Fruit fly (Drosophila melanogaster) whole organism, embryonic: ENCODE measurements around the gene sky.

ENCODE experiments used
- Antp ChIP-seq: fragments of 200-800 bp; sonication (Bioruptor generic); optimal IDR thresholded peaks from 3 replicates; lab custom pipeline; 2016; ENCODE audit warnings: missing biosample characterization, missing genetic modification characterization
- Atf-2 ChIP-seq: fragments of 200-800 bp; sonication (Bioruptor generic); optimal IDR thresholded peaks from 2 replicates; lab custom pipeline; 2016; ENCODE audit warnings: missing biosample characterization, missing genetic modification characterization
- B-H1 ChIP-seq: fragments of 200-800 bp; sonication (Bioruptor generic); IDR thresholded peaks from 3 replicates; pipeline ENCODE4 v1.3.6; 2022; ENCODE audit warnings: missing biosample characterization, missing genetic modification characterization
- BEAF-32 ChIP-seq: fragments of 200-800 bp; sonication (Bioruptor generic); optimal IDR thresholded peaks from 3 replicates; lab custom pipeline; 2017; ENCODE audit warnings: missing biosample characterization, missing genetic modification characterization, mild to moderate bottlenecking, moderate library complexity, missing genetic modification reagents
- Bdp1 ChIP-seq: fragments of 200-800 bp; sonication (Bioruptor generic); optimal IDR thresholded peaks from 3 replicates; lab custom pipeline; 2016; ENCODE audit warnings: missing biosample characterization, missing genetic modification characterization
- CG10321 ChIP-seq: fragments of 200-800 bp; sonication (Bioruptor generic); IDR thresholded peaks from 2 replicates; pipeline ENCODE4 v1.3.6; 2022; ENCODE audit warnings: missing biosample characterization, missing genetic modification characterization
- CG10565 ChIP-seq: fragments of 200-800 bp; sonication (Bioruptor generic); optimal IDR thresholded peaks from 3 replicates; lab custom pipeline; 2016; ENCODE audit warnings: missing biosample characterization, mild to moderate bottlenecking, missing genetic modification characterization
- CG11247 ChIP-seq: fragments of 200-800 bp; sonication (Bioruptor generic); IDR thresholded peaks from 2 replicates; pipeline ENCODE4 v1.3.6; 2022; ENCODE audit warnings: missing biosample characterization, missing genetic modification characterization
- CG13287 ChIP-seq: fragments of 200-800 bp; sonication (Bioruptor generic); IDR thresholded peaks from 2 replicates; pipeline ENCODE4 v1.3.6; 2022; ENCODE audit warnings: missing biosample characterization, missing genetic modification characterization; ENCODE audit not compliant: partially characterized antibody
- CG13894 ChIP-seq: fragments of 200-800 bp; sonication (Bioruptor generic); optimal IDR thresholded peaks from 3 replicates; lab custom pipeline; 2018; ENCODE audit warnings: missing biosample characterization, mild to moderate bottlenecking, missing genetic modification characterization, moderate library complexity
- CG2202 ChIP-seq: fragments of 200-800 bp; sonication (Bioruptor generic); optimal IDR thresholded peaks from 2 replicates; lab custom pipeline; 2018; ENCODE audit warnings: missing biosample characterization, mild to moderate bottlenecking, missing genetic modification characterization
- CG3163 ChIP-seq: fragments of 200-800 bp; sonication (Bioruptor generic); optimal IDR thresholded peaks from 3 replicates; lab custom pipeline; 2016; ENCODE audit warnings: missing biosample characterization, missing genetic modification characterization
- CG32532 ChIP-seq: fragments of 200-800 bp; sonication (Bioruptor generic); IDR thresholded peaks from 2 replicates; pipeline ENCODE4 v1.3.6; 2022; ENCODE audit warnings: missing biosample characterization, missing genetic modification characterization
- CG5953 ChIP-seq: fragments of 200-800 bp; sonication (Bioruptor generic); IDR thresholded peaks from 2 replicates; pipeline ENCODE4 v1.3.6; 2022; ENCODE audit warnings: missing biosample characterization, missing genetic modification characterization
- CG6765 ChIP-seq: fragments of 200-800 bp; sonication (Bioruptor generic); optimal IDR thresholded peaks from 3 replicates; lab custom pipeline; 2017; ENCODE audit warnings: missing biosample characterization, mild to moderate bottlenecking, missing genetic modification characterization
- CG8290 ChIP-seq, 3 experiments: fragments of 200-800 bp; sonication (Bioruptor generic); optimal IDR thresholded peaks; 2 replicates each; lab custom pipeline; 2016 to 2019; ENCODE audit warnings: missing biosample characterization in 3 of 3, missing genetic modification characterization in 3 of 3, mild to moderate bottlenecking in 2 of 3, moderate library complexity in 1 of 3
- CG8359 ChIP-seq: fragments of 200-800 bp; sonication (Bioruptor generic); optimal IDR thresholded peaks from 2 replicates; lab custom pipeline; 2017; ENCODE audit warnings: missing biosample characterization, mild to moderate bottlenecking, missing genetic modification characterization, borderline replicate concordance
- CG9215 ChIP-seq: fragments of 200-800 bp; sonication (Bioruptor generic); IDR thresholded peaks from 2 replicates; pipeline ENCODE4 v1.3.6; 2022; ENCODE audit warnings: missing biosample characterization, missing genetic modification characterization
- CrebB ChIP-seq: fragments of 200-800 bp; sonication (Bioruptor generic); optimal IDR thresholded peaks from 3 replicates; lab custom pipeline; 2018; ENCODE audit warnings: missing biosample characterization, mild to moderate bottlenecking, missing genetic modification characterization
- Dip2 ChIP-seq: fragments of 200-800 bp; sonication (Bioruptor generic); IDR thresholded peaks from 2 replicates; pipeline ENCODE4 v1.3.6; 2022; ENCODE audit warnings: missing biosample characterization, missing genetic modification characterization
- Doc3 ChIP-seq: fragments of 200-800 bp; sonication (Bioruptor generic); IDR thresholded peaks from 3 replicates; pipeline ENCODE4 v1.3.6; 2022; ENCODE audit warnings: missing biosample characterization, missing genetic modification characterization; ENCODE audit not compliant: partially characterized antibody
- Dref ChIP-seq: fragments of 200-800 bp; sonication (Bioruptor generic); IDR thresholded peaks from 2 replicates; pipeline ENCODE4 v1.3.6; 2022; ENCODE audit warnings: missing biosample characterization, missing genetic modification characterization
- Hr39 ChIP-seq: fragments of >200 bp; optimal IDR thresholded peaks from 2 replicates; lab custom pipeline; 2017
- Lhr ChIP-seq: fragments of 200-800 bp; sonication (Bioruptor generic); optimal IDR thresholded peaks from 3 replicates; lab custom pipeline; 2017; ENCODE audit warnings: mild to moderate bottlenecking, missing biosample characterization, missing genetic modification reagents, missing genetic modification characterization
- MTF-1 ChIP-seq: fragments of 200-800 bp; sonication (Bioruptor generic); optimal IDR thresholded peaks from 2 replicates; lab custom pipeline; 2018; ENCODE audit warnings: missing biosample characterization, mild to moderate bottlenecking, missing genetic modification characterization, borderline replicate concordance
- Med ChIP-seq: fragments of 200-800 bp; sonication (Bioruptor generic); peaks from one replicate; lab custom pipeline; 2016; ENCODE audit warnings: missing biosample characterization, missing genetic modification characterization, mild to moderate bottlenecking, inconsistent platforms, moderate library complexity
- Neu2 ChIP-seq: fragments of 200-800 bp; sonication (Bioruptor generic); optimal IDR thresholded peaks from 3 replicates; lab custom pipeline; 2016; ENCODE audit warnings: missing biosample characterization, missing genetic modification characterization, borderline replicate concordance
- Trl ChIP-seq, 3 experiments: fragments of >200 bp in 2 of 3; fragments of 200-800 bp in 1 of 3; sonication (Bioruptor generic) in 1 of 3; optimal IDR thresholded peaks; 2 replicates in 1 of 3; 3 replicates in 2 of 3; lab custom pipeline; 2016 to 2017; ENCODE audit warnings: missing biosample characterization in 1 of 3, missing genetic modification characterization in 1 of 3
- ash1 ChIP-seq: fragments of 200-800 bp; sonication (Bioruptor generic); optimal IDR thresholded peaks from 2 replicates; lab custom pipeline; 2018; ENCODE audit warnings: missing biosample characterization, mild to moderate bottlenecking, missing genetic modification characterization
- bbx ChIP-seq: fragments of 200-800 bp; sonication (Bioruptor generic); IDR thresholded peaks from 2 replicates; pipeline ENCODE4 v1.3.6; 2022; ENCODE audit warnings: missing biosample characterization, missing genetic modification characterization; ENCODE audit not compliant: partially characterized antibody
- bigmax ChIP-seq: fragments of 200-800 bp; sonication (Bioruptor generic); optimal IDR thresholded peaks from 2 replicates; lab custom pipeline; 2018; ENCODE audit warnings: missing biosample characterization, mild to moderate bottlenecking, missing genetic modification characterization
- cad ChIP-seq: fragments of >200 bp; optimal IDR thresholded peaks from 2 replicates; lab custom pipeline; 2017; ENCODE audit warnings: missing biosample characterization, missing genetic modification characterization
- cato ChIP-seq: fragments of 200-800 bp; sonication (Bioruptor generic); optimal IDR thresholded peaks from 2 replicates; lab custom pipeline; 2016; ENCODE audit warnings: missing biosample characterization, missing genetic modification characterization, borderline replicate concordance
- chinmo ChIP-seq: fragments of 200-800 bp; sonication (Bioruptor generic); IDR thresholded peaks from 4 replicates; pipeline ENCODE4 v1.3.6; 2022; ENCODE audit warnings: missing biosample characterization, missing genetic modification characterization; ENCODE audit not compliant: partially characterized antibody
- chn ChIP-seq: fragments of 200-800 bp; sonication (Bioruptor generic); optimal IDR thresholded peaks from 2 replicates; lab custom pipeline; 2016; ENCODE audit warnings: missing biosample characterization, missing genetic modification characterization
- dm ChIP-seq: fragments of 200-800 bp; sonication (Bioruptor generic); optimal IDR thresholded peaks from 3 replicates; lab custom pipeline; 2016; ENCODE audit warnings: missing biosample characterization, missing genetic modification characterization
- eve ChIP-seq, 2 experiments: fragments of >200 bp; optimal IDR thresholded peaks; 2 replicates each; lab custom pipeline; 2017; ENCODE audit warnings: missing biosample characterization in 2 of 2, missing genetic modification characterization in 2 of 2
- grn ChIP-seq: fragments of 200-800 bp; sonication (Bioruptor generic); optimal IDR thresholded peaks from 3 replicates; lab custom pipeline; 2017; ENCODE audit warnings: missing biosample characterization, missing genetic modification characterization
- gt ChIP-seq: fragments of 200-800 bp; sonication (Bioruptor generic); IDR thresholded peaks from 2 replicates; pipeline ENCODE4 v1.3.6; 2022; ENCODE audit warnings: missing biosample characterization, missing genetic modification characterization
- hbn ChIP-seq: fragments of 200-800 bp; sonication (Bioruptor generic); IDR thresholded peaks from 2 replicates; pipeline ENCODE4 v1.3.6; 2022; ENCODE audit warnings: missing biosample characterization, missing genetic modification characterization; ENCODE audit not compliant: partially characterized antibody
- otp ChIP-seq: fragments of 200-800 bp; sonication (Bioruptor generic); IDR thresholded peaks from 3 replicates; pipeline ENCODE4, ENCODE4 v1.3.6; 2022; ENCODE audit warnings: missing biosample characterization, missing genetic modification characterization
- pb ChIP-seq: fragments of 200-800 bp; sonication (Bioruptor generic); optimal IDR thresholded peaks from 3 replicates; lab custom pipeline; 2016; ENCODE audit warnings: missing biosample characterization, missing genetic modification characterization
- run ChIP-seq: fragments of 200-800 bp; sonication (Bioruptor generic); optimal IDR thresholded peaks from 3 replicates; lab custom pipeline; 2018; ENCODE audit warnings: missing biosample characterization, mild to moderate bottlenecking, missing genetic modification characterization
- sd ChIP-seq: fragments of 200-800 bp; sonication (Bioruptor generic); optimal IDR thresholded peaks from 3 replicates; lab custom pipeline; 2018; ENCODE audit warnings: missing biosample characterization, mild to moderate bottlenecking, missing genetic modification characterization, moderate library complexity
- sna ChIP-seq: fragments of 200-800 bp; sonication (Bioruptor generic); IDR thresholded peaks from 2 replicates; pipeline ENCODE4 v1.3.6; 2022; ENCODE audit warnings: missing biosample characterization, missing genetic modification characterization; ENCODE audit not compliant: partially characterized antibody
- sqz ChIP-seq: fragments of 200-800 bp; sonication (Bioruptor generic); optimal IDR thresholded peaks from 3 replicates; lab custom pipeline; 2018; ENCODE audit warnings: missing biosample characterization, mild to moderate bottlenecking, missing genetic modification characterization
- sug ChIP-seq: fragments of 200-800 bp; optimal IDR thresholded peaks from 2 replicates; lab custom pipeline; 2019; ENCODE audit warnings: missing biosample characterization, mild to moderate bottlenecking, missing genetic modification characterization, moderate library complexity
- unc-4 ChIP-seq: fragments of 200-800 bp; sonication (Bioruptor generic); IDR thresholded peaks from 2 replicates; pipeline ENCODE4 v1.3.6; 2022; ENCODE audit warnings: missing biosample characterization, missing genetic modification characterization; ENCODE audit not compliant: partially characterized antibody
- wek ChIP-seq: fragments of 200-800 bp; sonication (Bioruptor generic); optimal IDR thresholded peaks from 3 replicates; lab custom pipeline; 2018; ENCODE audit warnings: missing biosample characterization, mild to moderate bottlenecking, missing genetic modification characterization, moderate library complexity

Gene sky

DNA sequence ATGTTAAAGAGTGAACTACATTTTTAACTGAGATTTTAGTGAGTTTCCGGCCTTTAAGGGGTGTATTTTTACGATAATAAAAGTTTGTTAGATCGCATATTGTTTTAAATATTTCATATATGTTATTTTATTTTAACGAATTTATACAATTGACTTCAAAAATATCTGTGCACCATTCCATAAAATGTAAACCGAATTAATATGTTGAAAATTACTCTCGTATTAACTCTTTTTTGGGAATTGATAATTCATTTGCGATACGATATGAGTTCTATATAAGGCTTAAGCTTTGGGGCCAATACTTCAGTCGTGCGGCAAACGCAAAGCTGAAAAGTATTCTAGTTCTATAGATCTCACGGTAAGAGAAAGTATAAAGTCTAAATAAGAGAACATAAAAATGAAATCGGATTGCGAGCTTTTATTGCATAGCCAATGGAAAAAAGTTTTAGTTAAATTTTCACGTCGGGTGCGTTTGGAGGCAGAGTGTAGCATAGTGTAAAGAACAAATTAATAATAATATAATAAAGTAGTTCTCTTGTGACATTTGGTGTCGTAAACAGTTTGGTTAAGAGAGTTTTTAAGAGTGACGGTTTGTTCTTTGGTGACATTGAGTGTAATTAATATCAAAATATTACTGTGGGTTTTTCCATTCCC, 94.5 kb downstream of the sky start (continued):
- TF ChIP-seq CG11247 (GFP tag; lab: Robert Waterston, UW): no peak
- TF ChIP-seq Doc3 (GFP tag; lab: Robert Waterston, UW): no peak
- TF ChIP-seq eve (GFP tag; optimal IDR thresholded peaks at IDR 0.05; lab: Kevin White, UChicago): peak in 1 of 2 experiments; percentile 53
- TF ChIP-seq Bdp1 (GFP tag; lab: Kevin White, UChicago): no peak
- peak; percentile 78 for TF ChIP-seq CG3163 (GFP tag; lab: Kevin White, UChicago)
- TF ChIP-seq CG2202: no peak
- no peak for TF ChIP-seq B-H1 (GFP tag; lab: Robert Waterston, UW)
- no peak for TF ChIP-seq bbx (GFP tag; lab: Robert Waterston, UW)
- TF ChIP-seq CG13894 (tag; lab: Kevin White, UChicago): peak; percentile 23
- no peak for TF ChIP-seq CG8290 (GFP tag; optimal IDR thresholded peaks at IDR 0.05; lab: Kevin White, UChicago)
- TF ChIP-seq CG8290 (tag; optimal IDR thresholded peaks at IDR 0.05; lab: Kevin White, UChicago): peak in 1 of 2 experiments; percentile 15
- TF ChIP-seq CG10565: no peak
- TF ChIP-seq CG9215: no peak
- no peak for TF ChIP-seq Antp (GFP tag; lab: Kevin White, UChicago)
- TF ChIP-seq BEAF-32 (GFP tag; lab: Kevin White, UChicago): no peak
- no peak for TF ChIP-seq Neu2 (GFP tag; lab: Kevin White, UChicago)
- TF ChIP-seq sqz (GFP tag; lab: Kevin White, UChicago): no peak
- no peak for TF ChIP-seq Atf-2 (GFP tag; lab: Kevin White, UChicago)
- no peak for TF ChIP-seq chn (GFP tag; lab: Kevin White, UChicago)
- no peak for TF ChIP-seq run (tag; lab: Kevin White, UChicago)
- peak; percentile 23 to 61 for TF ChIP-seq Trl (optimal IDR thresholded peaks at IDR 0.05; lab: Kevin White, UChicago)
- no peak for TF ChIP-seq Trl (GFP tag; optimal IDR thresholded peaks at IDR 0.05; lab: Kevin White, UChicago)
- peak; percentile 28 for TF ChIP-seq CG6765 (GFP tag; lab: Kevin White, UChicago)
- no peak for TF ChIP-seq Dip2 (GFP tag; lab: Robert Waterston, UW)
- TF ChIP-seq chinmo: 0 out of 4 replicates have a peak, but pooled peaks have one; percentile 6
- no peak for TF ChIP-seq grn (GFP tag; lab: Kevin White, UChicago)
- TF ChIP-seq CG8359: no peak
- TF ChIP-seq CG13287: no peak
- TF ChIP-seq Lhr: no peak
- no peak for TF ChIP-seq bigmax
- TF ChIP-seq cad: no peak
- TF ChIP-seq ash1 (GFP tag; lab: Kevin White, UChicago): no peak
- no peak; the same call in 1 of the 2 replicates for TF ChIP-seq CG32532
- no peak for TF ChIP-seq CG5953 (GFP tag; lab: Robert Waterston, UW)
- TF ChIP-seq MTF-1: no peak
- no peak for TF ChIP-seq wek
- no peak for TF ChIP-seq cato
- TF ChIP-seq Med (GFP tag; lab: Kevin White, UChicago): peak; percentile 60
- peak; percentile 7 for TF ChIP-seq sug (tag; lab: Kevin White, UChicago)
- no peak for TF ChIP-seq dm
- TF ChIP-seq Dref (GFP tag; lab: Robert Waterston, UW): no peak
- no peak for TF ChIP-seq CG10321 (GFP tag; lab: Robert Waterston, UW)
- TF ChIP-seq pb (GFP tag; lab: Kevin White, UChicago): no peak
- TF ChIP-seq Hr39: no peak
- no peak for TF ChIP-seq otp (GFP tag; lab: Robert Waterston, UW)
- no peak for TF ChIP-seq sna (GFP tag; lab: Robert Waterston, UW)
- TF ChIP-seq sd (tag; lab: Kevin White, UChicago): peak; percentile 44
- no peak for TF ChIP-seq hbn
- TF ChIP-seq gt: no peak
- TF ChIP-seq CrebB (tag; lab: Kevin White, UChicago): no peak
- no peak for TF ChIP-seq unc-4 (GFP tag; lab: Robert Waterston, UW)
